Fruit fly (Drosophila melanogaster) whole organism, embryonic: ENCODE measurements around the gene Csp.
A peak's percentile ranks its signal among the peaks of the same experiment; 100 is the strongest.

Experiments
- CG10366 ChIP-seq: fragments of 200-800 bp; sonication (Bioruptor generic); IDR thresholded peaks from 2 replicates; pipeline ENCODE4 v1.3.6; 2022; ENCODE audit warnings: missing biosample characterization, missing genetic modification characterization
- CG12744 ChIP-seq: fragments of 200-800 bp; sonication (Bioruptor generic); optimal IDR thresholded peaks from 2 replicates; lab custom pipeline; 2016; ENCODE audit warnings: missing biosample characterization, missing genetic modification characterization
- CG13624 ChIP-seq: fragments of 200-800 bp; sonication (Bioruptor generic); optimal IDR thresholded peaks from 2 replicates; lab custom pipeline; 2016; ENCODE audit warnings: missing biosample characterization, missing genetic modification characterization
- CG14667 ChIP-seq: fragments of 200-800 bp; sonication (Bioruptor generic); IDR thresholded peaks from 2 replicates; pipeline ENCODE4 v1.3.6; 2022; ENCODE audit warnings: missing biosample characterization, missing genetic modification characterization
- CG15073 ChIP-seq: fragments of 200-800 bp; sonication (Bioruptor generic); optimal IDR thresholded peaks from 2 replicates; lab custom pipeline; 2016; ENCODE audit warnings: missing biosample characterization, missing genetic modification characterization
- CG15601 ChIP-seq: fragments of 200-800 bp; sonication (Bioruptor generic); optimal IDR thresholded peaks from 3 replicates; lab custom pipeline; 2019; ENCODE audit warnings: missing biosample characterization, mild to moderate bottlenecking, missing genetic modification characterization, moderate library complexity
- CG15696 ChIP-seq: fragments of 200-800 bp; sonication (Bioruptor generic); optimal IDR thresholded peaks from 2 replicates; lab custom pipeline; 2019; ENCODE audit warnings: missing biosample characterization, mild to moderate bottlenecking, missing genetic modification characterization, moderate library complexity
- CG17359 ChIP-seq: fragments of 200-800 bp; sonication (Bioruptor generic); optimal IDR thresholded peaks from 3 replicates; lab custom pipeline; 2018; ENCODE audit warnings: missing biosample characterization, mild to moderate bottlenecking, missing genetic modification characterization, moderate library complexity
- CG2202 ChIP-seq: fragments of 200-800 bp; sonication (Bioruptor generic); optimal IDR thresholded peaks from 2 replicates; lab custom pipeline; 2018; ENCODE audit warnings: missing biosample characterization, mild to moderate bottlenecking, missing genetic modification characterization
- CG31224 ChIP-seq: fragments of 200-800 bp; sonication (Bioruptor generic); IDR thresholded peaks from 2 replicates; pipeline ENCODE4 v1.3.6; 2022; ENCODE audit warnings: missing biosample characterization, missing genetic modification characterization
- CG6272 ChIP-seq: fragments of 200-800 bp; sonication (Bioruptor generic); IDR thresholded peaks from 2 replicates; pipeline ENCODE4 v1.3.6; 2022; ENCODE audit warnings: missing biosample characterization, missing genetic modification characterization
- CG7372 ChIP-seq: fragments of 200-800 bp; sonication (Bioruptor generic); IDR thresholded peaks from 2 replicates; pipeline ENCODE4 v1.3.6; 2022; ENCODE audit warnings: missing biosample characterization, missing genetic modification characterization
- CG7745 ChIP-seq: fragments of 200-800 bp; sonication (Bioruptor generic); optimal IDR thresholded peaks from 2 replicates; lab custom pipeline; 2018; ENCODE audit warnings: missing biosample characterization, mild to moderate bottlenecking, missing genetic modification characterization, moderate library complexity
- CG9932 ChIP-seq: fragments of 200-800 bp; sonication (Bioruptor generic); IDR thresholded peaks from 2 replicates; pipeline ENCODE4 v1.3.6; 2022; ENCODE audit warnings: missing biosample characterization, missing genetic modification characterization
- CkIIα-i1 ChIP-seq: fragments of 200-800 bp; sonication (Bioruptor generic); IDR thresholded peaks from 2 replicates; pipeline ENCODE4 v1.3.6; 2022; ENCODE audit warnings: missing biosample characterization, missing genetic modification characterization
- Dll ChIP-seq: fragments of 200-800 bp; sonication (Bioruptor generic); IDR thresholded peaks from 4 replicates; pipeline ENCODE4 v1.3.6; 2022; ENCODE audit warnings: missing biosample characterization, missing genetic modification characterization; ENCODE audit not compliant: partially characterized antibody
- GATAe ChIP-seq: fragments of 200-800 bp; sonication (Bioruptor generic); conservative IDR thresholded peaks from 2 replicates; pipeline ENCODE4 v1.3.6; 2022; ENCODE audit warnings: missing biosample characterization, missing genetic modification characterization
- Gsc ChIP-seq: fragments of 200-800 bp; sonication (Bioruptor generic); IDR thresholded peaks from 2 replicates; pipeline ENCODE4 v1.3.6; 2022; ENCODE audit warnings: missing biosample characterization, missing genetic modification characterization
- H2.0 ChIP-seq: fragments of 200-800 bp; sonication (Bioruptor generic); IDR thresholded peaks from 2 replicates; pipeline ENCODE4 v1.3.6; 2022; ENCODE audit warnings: missing biosample characterization, missing genetic modification characterization
- NC2β ChIP-seq: fragments of 200-800 bp; sonication (Bioruptor generic); optimal IDR thresholded peaks from 2 replicates; lab custom pipeline; 2016; ENCODE audit warnings: missing biosample characterization, missing genetic modification characterization
- Neu2 ChIP-seq: fragments of 200-800 bp; sonication (Bioruptor generic); optimal IDR thresholded peaks from 3 replicates; lab custom pipeline; 2016; ENCODE audit warnings: missing biosample characterization, missing genetic modification characterization, borderline replicate concordance
- Oli ChIP-seq: fragments of 200-800 bp; sonication (Bioruptor generic); optimal IDR thresholded peaks from 2 replicates; lab custom pipeline; 2018; ENCODE audit warnings: missing biosample characterization, mild to moderate bottlenecking, missing genetic modification characterization, moderate library complexity
- Pdp1 ChIP-seq, 2 experiments: fragments of 200-800 bp; sonication (Bioruptor generic); optimal IDR thresholded peaks; 3 replicates each; lab custom pipeline; 2016; ENCODE audit warnings: missing biosample characterization in 2 of 2, missing genetic modification characterization in 2 of 2, mild to moderate bottlenecking in 1 of 2, moderate library complexity in 1 of 2
- Poxn ChIP-seq: fragments of 200-800 bp; sonication (Bioruptor generic); IDR thresholded peaks from 2 replicates; pipeline ENCODE4 v1.3.6; 2022; ENCODE audit warnings: missing biosample characterization, missing genetic modification characterization
- Sin3A ChIP-seq: fragments of >200 bp; optimal IDR thresholded peaks from 2 replicates; lab custom pipeline; 2018
- Stat92E ChIP-seq, 3 experiments: fragments of >200 bp in 2 of 3; fragments of 200-800 bp in 1 of 3; sonication (Bioruptor generic) in 1 of 3; optimal IDR thresholded peaks; 2 replicates each; lab custom pipeline; 2017 to 2019; ENCODE audit warnings: missing biosample characterization in 3 of 3, missing genetic modification characterization in 3 of 3, mild to moderate bottlenecking in 1 of 3, moderate library complexity in 1 of 3
- Xbp1 ChIP-seq: fragments of 200-800 bp; sonication (Bioruptor generic); optimal IDR thresholded peaks from 3 replicates; lab custom pipeline; 2016; ENCODE audit warnings: missing biosample characterization, mild to moderate bottlenecking, missing genetic modification characterization
- Xrp1 ChIP-seq: fragments of 200-800 bp; sonication (Bioruptor generic); IDR thresholded peaks from 2 replicates; pipeline ENCODE4 v1.3.6; 2022; ENCODE audit warnings: missing biosample characterization, missing genetic modification characterization
- ab ChIP-seq: fragments of 200-800 bp; sonication (Bioruptor generic); optimal IDR thresholded peaks from 2 replicates; lab custom pipeline; 2016; ENCODE audit warnings: missing biosample characterization, missing genetic modification characterization
- aop ChIP-seq: fragments of 200-800 bp; sonication (Bioruptor generic); IDR thresholded peaks from 2 replicates; pipeline ENCODE4 v1.3.6; 2022; ENCODE audit warnings: missing biosample characterization, missing genetic modification characterization
- ci ChIP-seq: fragments of 200-800 bp; sonication (Bioruptor generic); IDR thresholded peaks from 3 replicates; pipeline ENCODE4 v1.3.6; 2022; ENCODE audit warnings: missing biosample characterization, missing genetic modification characterization
- crp ChIP-seq, 2 experiments: fragments of 200-800 bp; sonication (Bioruptor generic); optimal IDR thresholded peaks; 2 replicates in 1 of 2; 3 replicates in 1 of 2; lab custom pipeline; 2017; ENCODE audit warnings: missing biosample characterization in 2 of 2, missing genetic modification characterization in 2 of 2, mild to moderate bottlenecking in 1 of 2, moderate library complexity in 1 of 2
- da ChIP-seq: fragments of 200-800 bp; sonication (Bioruptor generic); optimal IDR thresholded peaks from 2 replicates; lab custom pipeline; 2016; ENCODE audit warnings: missing biosample characterization, missing genetic modification characterization
- esg ChIP-seq: fragments of 200-800 bp; sonication (Bioruptor generic); conservative IDR thresholded peaks from 2 replicates; pipeline ENCODE4 v1.3.6; 2022; ENCODE audit warnings: missing biosample characterization, missing genetic modification characterization
- fru ChIP-seq: fragments of >200 bp; optimal IDR thresholded peaks from 2 replicates; lab custom pipeline; 2017
- gsb ChIP-seq: fragments of 200-800 bp; sonication (Bioruptor generic); IDR thresholded peaks from 2 replicates; pipeline ENCODE4 v1.3.6; 2022; ENCODE audit warnings: missing biosample characterization, missing genetic modification characterization
- her ChIP-seq: fragments of 200-800 bp; sonication (Bioruptor generic); optimal IDR thresholded peaks from 2 replicates; lab custom pipeline; 2016; ENCODE audit warnings: missing biosample characterization, missing genetic modification characterization
- hkb ChIP-seq, 2 experiments: fragments of 200-800 bp in 1 of 2; fragments of >200 bp in 1 of 2; sonication (Bioruptor generic) in 1 of 2; IDR thresholded peaks in 1 of 2; optimal IDR thresholded peaks in 1 of 2; 2 replicates each; pipeline versions ENCODE4 v1.3.6 to Lab custom; 2017 to 2022; ENCODE audit warnings: missing biosample characterization in 1 of 2, missing genetic modification characterization in 1 of 2
- insv ChIP-seq, 2 experiments: fragments of 200-800 bp; sonication (Bioruptor generic); optimal IDR thresholded peaks; 3 replicates each; lab custom pipeline; 2016 to 2018; ENCODE audit warnings: missing biosample characterization in 2 of 2, missing genetic modification characterization in 2 of 2
- kah ChIP-seq: fragments of 200-800 bp; sonication (Bioruptor generic); optimal IDR thresholded peaks from 2 replicates; lab custom pipeline; 2018; ENCODE audit warnings: missing biosample characterization, mild to moderate bottlenecking, missing genetic modification characterization
- lbe ChIP-seq: fragments of 200-800 bp; sonication (Bioruptor generic); optimal IDR thresholded peaks from 2 replicates; lab custom pipeline; 2016; ENCODE audit warnings: missing biosample characterization, mild to moderate bottlenecking, missing genetic modification characterization
- luna ChIP-seq: fragments of 200-800 bp; sonication (Bioruptor generic); optimal IDR thresholded peaks from 2 replicates; lab custom pipeline; 2016; ENCODE audit warnings: missing biosample characterization, missing genetic modification characterization
- mam ChIP-seq: fragments of 200-800 bp; sonication (Bioruptor generic); optimal IDR thresholded peaks from 3 replicates; lab custom pipeline; 2016; ENCODE audit warnings: missing biosample characterization, missing genetic modification characterization
- onecut ChIP-seq: fragments of 200-800 bp; sonication (Bioruptor generic); IDR thresholded peaks from 2 replicates; pipeline ENCODE4 v1.3.6; 2022; ENCODE audit warnings: missing biosample characterization, missing genetic modification characterization
- otp ChIP-seq: fragments of 200-800 bp; sonication (Bioruptor generic); IDR thresholded peaks from 3 replicates; pipeline ENCODE4, ENCODE4 v1.3.6; 2022; ENCODE audit warnings: missing biosample characterization, missing genetic modification characterization
- pfk ChIP-seq: fragments of 200-800 bp; sonication (Bioruptor generic); optimal IDR thresholded peaks from 2 replicates; lab custom pipeline; 2018; ENCODE audit warnings: missing biosample characterization, mild to moderate bottlenecking, missing genetic modification characterization, moderate library complexity
- sens ChIP-seq: fragments of 200-800 bp; sonication (Bioruptor generic); peaks from one replicate; lab custom pipeline; 2016; ENCODE audit warnings: missing biosample characterization, missing genetic modification characterization
- sob ChIP-seq: fragments of 200-800 bp; sonication (Bioruptor generic); IDR thresholded peaks from 2 replicates; pipeline ENCODE4 v1.3.6; 2022; ENCODE audit warnings: missing biosample characterization, missing genetic modification characterization
- vnd ChIP-seq: fragments of 200-800 bp; sonication (Bioruptor generic); IDR thresholded peaks from 3 replicates; pipeline ENCODE4 v1.3.6; 2022; ENCODE audit warnings: missing biosample characterization, missing genetic modification characterization; ENCODE audit not compliant: partially characterized antibody

Csp gene

dm6 chr3L:22287994-22288766, 21.0 kb downstream of the Csp start, which contains the start of the genes Hem and IleRS (continued):
- TF ChIP-seq CG14667 (GFP tag; lab: Robert Waterston, UW), result peak; percentile 81
- peak; percentile 92 for TF ChIP-seq CG10366 (GFP tag; lab: Robert Waterston, UW)
- peak; percentile 94 for TF ChIP-seq CG17359 (tag; lab: Kevin White, UChicago)
- peak; percentile 87 for TF ChIP-seq H2.0 (GFP tag; lab: Robert Waterston, UW)
- TF ChIP-seq CG15696 (tag; lab: Kevin White, UChicago), result peak; percentile 89
- peak; percentile 54 for TF ChIP-seq Gsc (GFP tag; lab: Robert Waterston, UW)
- peak; percentile 85 for TF ChIP-seq onecut
- TF ChIP-seq kah (GFP tag; lab: Kevin White, UChicago), result peak; percentile 71
- peak; percentile 95 for TF ChIP-seq Xrp1 (GFP tag; lab: Robert Waterston, UW)
- peak; percentile 88 for TF ChIP-seq CG15601
- TF ChIP-seq aop (GFP tag; lab: Robert Waterston, UW), result no peak
- TF ChIP-seq insv (GFP tag; optimal IDR thresholded peaks at IDR 0.05; lab: Kevin White, UChicago), result peak in 1 of 2 experiments; percentile 65
- peak in 1 of 2 experiments; percentile 83 for TF ChIP-seq Pdp1 (GFP tag; optimal IDR thresholded peaks at IDR 0.05; lab: Kevin White, UChicago)
- peak; percentile 88 for TF ChIP-seq CG6272
- TF ChIP-seq vnd (GFP tag; lab: Robert Waterston, UW), result peak; percentile 63
- peak in 1 of 3 experiments; percentile 72 for TF ChIP-seq Stat92E (GFP tag; optimal IDR thresholded peaks at IDR 0.05; lab: Kevin White, UChicago)
- peak; percentile 91 for TF ChIP-seq mam (GFP tag; lab: Kevin White, UChicago)
- no peak for TF ChIP-seq CG7745
- no peak for TF ChIP-seq Sin3A (lab: Kevin White, UChicago)
- TF ChIP-seq da (GFP tag; lab: Kevin White, UChicago), result no peak
- TF ChIP-seq CG2202 (tag; lab: Kevin White, UChicago), result peak; percentile 77
- peak; percentile 73 for TF ChIP-seq luna (GFP tag; lab: Kevin White, UChicago)
- peak; percentile 79 to 95 for TF ChIP-seq crp (GFP tag; optimal IDR thresholded peaks at IDR 0.05; lab: Kevin White, UChicago)
- TF ChIP-seq Poxn, result peak; percentile 55
- peak; percentile 81 for TF ChIP-seq CG31224 (GFP tag; lab: Robert Waterston, UW)
- peak; percentile 69 for TF ChIP-seq CkIIα-i1 (GFP tag; lab: Robert Waterston, UW)
- no peak for TF ChIP-seq Neu2
- TF ChIP-seq otp (GFP tag; lab: Robert Waterston, UW), result peak; percentile 55; the same call in 1 of the 3 replicates
- peak; percentile 56 for TF ChIP-seq CG15073
- TF ChIP-seq gsb (GFP tag; lab: Robert Waterston, UW), result 0 out of 2 replicates have a peak, but pooled peaks have one; percentile 34
- TF ChIP-seq sens (GFP tag; lab: Kevin White, UChicago), result peak; percentile 98
- peak; percentile 89 for TF ChIP-seq Oli (tag; lab: Kevin White, UChicago)
- TF ChIP-seq CG13624, result peak; percentile 90
- TF ChIP-seq ab (GFP tag; lab: Kevin White, UChicago), result no peak
- TF ChIP-seq Dll (GFP tag; lab: Robert Waterston, UW), result peak; percentile 81
- peak; percentile 53; the same call in 1 of the 2 replicates for TF ChIP-seq GATAe
- peak; percentile 45 for TF ChIP-seq her (GFP tag; lab: Kevin White, UChicago)
- TF ChIP-seq CG12744 (GFP tag; lab: Kevin White, UChicago), result peak; percentile 76
- TF ChIP-seq sob (GFP tag; lab: Robert Waterston, UW), result peak; percentile 92
- TF ChIP-seq ci, result peak; percentile 95
- peak; percentile 10 for TF ChIP-seq pfk (GFP tag; lab: Kevin White, UChicago)
- TF ChIP-seq lbe (GFP tag; lab: Kevin White, UChicago), result no peak
- peak; percentile 62 for TF ChIP-seq NC2β (GFP tag; lab: Kevin White, UChicago)
- peak; percentile 86 for TF ChIP-seq CG7372 (GFP tag; lab: Robert Waterston, UW)
- TF ChIP-seq fru (lab: Kevin White, UChicago), result no peak
- TF ChIP-seq Xbp1 (GFP tag; lab: Kevin White, UChicago), result peak; percentile 96
- TF ChIP-seq hkb (optimal IDR thresholded peaks at IDR 0.05; lab: Kevin White, UChicago), result no peak
- peak; percentile 90 for TF ChIP-seq hkb (GFP tag; IDR thresholded peaks at IDR 0.05; lab: Robert Waterston, UW)
- peak; percentile 91 for TF ChIP-seq esg (GFP tag; lab: Robert Waterston, UW)
- TF ChIP-seq CG9932 (GFP tag; lab: Robert Waterston, UW), result peak; percentile 92
